Worm (Caenorhabditis elegans): ENCODE data around the gene rabr-2.

ce11 chrIV:17432223-17432826 is 50.8 kb downstream of the rabr-2 start:
- no peak for TF ChIP-seq ama-1 (optimal IDR thresholded peaks at IDR 0.05)
- TF ChIP-seq pes-1 (GFP tag; IDR thresholded peaks at IDR 0.05), result no peak
- no peak for TF ChIP-seq flt-1 (GFP tag; IDR thresholded peaks at IDR 0.05)
- no peak for TF ChIP-seq tbx-37 (GFP tag; conservative IDR thresholded peaks at IDR 0.05)
- TF ChIP-seq hmg-4 (GFP tag; optimal IDR thresholded peaks at IDR 0.05), result no peak
- TF ChIP-seq scrt-1 (GFP tag; IDR thresholded peaks at IDR 0.05), result no peak
- no peak for TF ChIP-seq aly-1 (tag; optimal IDR thresholded peaks at IDR 0.05)
- TF ChIP-seq tbx-11 (GFP tag; IDR thresholded peaks at IDR 0.05), result no peak
- TF ChIP-seq sea-1 (GFP tag; conservative IDR thresholded peaks at IDR 0.05), result no peak
- no peak for TF ChIP-seq ets-7 (tag; optimal IDR thresholded peaks at IDR 0.05)
- no peak for TF ChIP-seq hnd-1 (tag; optimal IDR thresholded peaks at IDR 0.05)
- TF ChIP-seq ceh-13 (GFP tag; optimal IDR thresholded peaks at IDR 0.05), result no peak

Data from whole organism, early embryonic.